Fruit fly (Drosophila melanogaster): ENCODE measurements around the gene CG5151.

CG5151 gene

DNA sequence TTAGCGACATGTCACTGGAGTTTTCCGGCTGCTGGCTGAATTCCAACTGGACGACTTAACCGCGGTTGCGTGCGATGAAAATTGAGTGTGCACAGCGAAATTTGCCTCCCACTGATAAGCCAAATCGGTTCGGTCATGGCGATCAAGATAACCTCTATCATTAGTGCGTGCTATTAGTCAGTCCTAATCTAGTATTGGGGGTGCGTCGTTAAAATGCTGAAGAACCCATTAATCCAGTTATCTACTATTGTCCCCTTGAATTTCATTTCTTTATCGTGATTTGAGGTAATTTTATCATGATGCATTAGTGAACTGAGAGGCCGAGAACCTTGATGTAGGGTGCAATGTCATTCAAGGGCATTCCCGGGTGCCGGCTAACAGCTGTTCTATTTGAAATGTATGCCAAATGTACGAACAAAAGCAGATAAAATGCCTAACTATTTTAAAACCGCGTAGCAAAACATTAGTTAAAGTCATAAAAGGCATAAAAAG, 36.0 kb downstream of the CG5151 start, which contains the start of gene Pgm1 (continued):
- TF ChIP-seq CG15514 (GFP tag; optimal IDR thresholded peaks at IDR 0.05) (peak; percentile 80), dmrt99B (tag; optimal IDR thresholded peaks at IDR 0.05) (no peak), Ptx1 (GFP tag; IDR thresholded peaks at IDR 0.05) (peak; percentile 82), cato (GFP tag; optimal IDR thresholded peaks at IDR 0.05; ENCODE audit: borderline replicate concordance) (peak; percentile 52), CG30403 (GFP tag; optimal IDR thresholded peaks at IDR 0.05) (peak; percentile 85), CG11504 (tag; optimal IDR thresholded peaks at IDR 0.05) (peak; percentile 76), CG1792 (GFP tag; optimal IDR thresholded peaks at IDR 0.05) (peak; percentile 83), Awh (GFP tag; IDR thresholded peaks at IDR 0.05) (peak; percentile 75), ci (GFP tag; IDR thresholded peaks at IDR 0.05) (peak; percentile 79), sug (tag; optimal IDR thresholded peaks at IDR 0.05) (peak; percentile 90), Taf1 (GFP tag; IDR thresholded peaks at IDR 0.05) (peak; percentile 37; the same call in 1 of the 2 replicates), HmgD (GFP tag; optimal IDR thresholded peaks at IDR 0.05) (peak; percentile 95), CG7963 (GFP tag; IDR thresholded peaks at IDR 0.05; ENCODE audit: partially characterized antibody) (no peak), HLH3B (GFP tag; IDR thresholded peaks at IDR 0.05) (peak; percentile 60), phol (tag; optimal IDR thresholded peaks at IDR 0.05) (peak; percentile 79), ttk (GFP tag; IDR thresholded peaks at IDR 0.05) (peak; percentile 64), pfk (GFP tag; optimal IDR thresholded peaks at IDR 0.05) (no peak), Ssrp (tag; optimal IDR thresholded peaks at IDR 0.05) (peak; percentile 65), NK7.1 (GFP tag; optimal IDR thresholded peaks at IDR 0.05) (peak; percentile 90), CG18599 (GFP tag; optimal IDR thresholded peaks at IDR 0.05) (peak; percentile 90), nom (GFP tag; optimal IDR thresholded peaks at IDR 0.05) (peak; percentile 83), sob (GFP tag; IDR thresholded peaks at IDR 0.05) (peak; percentile 59; the same call in 1 of the 2 replicates), CG8924 (tag; optimal IDR thresholded peaks at IDR 0.05) (peak; percentile 79), CG6254 (GFP tag; optimal IDR thresholded peaks at IDR 0.05) (peak; percentile 45), CG4707 (GFP tag; optimal IDR thresholded peaks at IDR 0.05) (peak; percentile 55), BEAF-32 (GFP tag; optimal IDR thresholded peaks at IDR 0.05) (no peak), inv (GFP tag; IDR thresholded peaks at IDR 0.05; ENCODE audit: partially characterized antibody) (no peak), CG3163 (GFP tag; optimal IDR thresholded peaks at IDR 0.05) (peak; percentile 82), CG5953 (GFP tag; IDR thresholded peaks at IDR 0.05) (peak; percentile 60; the same call in 1 of the 2 replicates), CG8765 (GFP tag; IDR thresholded peaks at IDR 0.05) (peak; percentile 65), Usf (GFP tag; optimal IDR thresholded peaks at IDR 0.05) (peak; percentile 57), Dref (GFP tag; IDR thresholded peaks at IDR 0.05) (no peak), CG5245 (GFP tag; optimal IDR thresholded peaks at IDR 0.05) (peak; percentile 69), MBD-R2 (GFP tag; IDR thresholded peaks at IDR 0.05) (peak; percentile 64; the same call in 1 of the 2 replicates)

DNA sequence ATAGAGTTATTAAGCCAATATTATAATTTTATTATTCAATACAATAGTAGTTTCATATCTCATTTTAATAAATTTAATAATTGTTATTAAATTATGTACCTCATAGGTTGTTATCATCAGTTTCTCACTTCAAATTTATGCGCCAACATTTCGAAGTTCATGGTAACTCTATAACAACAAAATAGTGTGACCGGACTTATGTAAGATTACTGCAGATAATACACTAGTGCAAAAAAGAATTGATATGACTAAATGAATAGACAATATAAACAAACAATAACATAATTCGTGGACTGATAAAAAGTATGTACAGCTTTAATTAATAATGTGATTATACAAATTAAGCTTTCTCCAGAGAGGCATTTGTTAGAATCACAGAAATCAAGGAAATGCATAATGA, 42.7 kb downstream of the CG5151 start, which contains the start of gene Strump:
Gene Strump, plus strand, starts transcription at position 212 of the 400 bp plus-strand sequence.
- TF ChIP-seq CG4404 (GFP tag; IDR thresholded peaks at IDR 0.05) (no peak), H15 (GFP tag; IDR thresholded peaks at IDR 0.05) (no peak), bbx (GFP tag; IDR thresholded peaks at IDR 0.05; ENCODE audit: partially characterized antibody) (peak; percentile 47), D19A (tag; optimal IDR thresholded peaks at IDR 0.05) (peak; percentile 43), CG12659 (GFP tag; optimal IDR thresholded peaks at IDR 0.05) (peak; percentile 16), CG12391 (tag; optimal IDR thresholded peaks at IDR 0.05) (peak; percentile 12), crol (GFP tag; IDR thresholded peaks at IDR 0.05) (no peak), stwl (tag; optimal IDR thresholded peaks at IDR 0.05) (peak; percentile 88), corto (GFP tag; optimal IDR thresholded peaks at IDR 0.05) (no peak), Hr3 (GFP tag; optimal IDR thresholded peaks at IDR 0.05) (no peak), Aef1 (GFP tag; IDR thresholded peaks at IDR 0.05) (no peak), YL-1 (GFP tag; optimal IDR thresholded peaks at IDR 0.05) (peak; percentile 78), gfzf (GFP tag; optimal IDR thresholded peaks at IDR 0.05) (peak; percentile 81), CG10267 (tag; optimal IDR thresholded peaks at IDR 0.05) (peak; percentile 39), CG4617 (GFP tag; optimal IDR thresholded peaks at IDR 0.05; ENCODE audit: borderline replicate concordance) (peak; percentile 42), lbe (GFP tag; optimal IDR thresholded peaks at IDR 0.05) (peak; percentile 42), CG7372 (GFP tag; IDR thresholded peaks at IDR 0.05) (no peak)
